Worm (Caenorhabditis elegans) whole organism, young adult: ENCODE results near the gene C48D1.1.

Source experiments
- B0019.2 ChIP-seq: fragments of 200-800 bp; sonication (Bioruptor generic); conservative IDR thresholded peaks from 2 replicates; pipeline ENCODE4 v1.3.6; 2022; ENCODE audit warnings: missing genetic modification reagents, missing genetic modification characterization, missing compliant biosample characterization
- C06A6.2 ChIP-seq: fragments of 200-800 bp; sonication (Bioruptor generic); conservative IDR thresholded peaks from 2 replicates; pipeline ENCODE4 v1.3.6; 2022; ENCODE audit warnings: missing genetic modification characterization, missing compliant biosample characterization
- C17E4.6 ChIP-seq: fragments of 200-800 bp; sonication (Bioruptor generic); IDR thresholded peaks from 2 replicates; pipeline ENCODE4 v1.3.6; 2022; ENCODE audit warnings: missing genetic modification reagents, missing genetic modification characterization, missing compliant biosample characterization
- D2030.7 ChIP-seq: fragments of 200-800 bp; sonication (Bioruptor generic); IDR thresholded peaks from 2 replicates; pipeline ENCODE4 v1.3.6; 2022; ENCODE audit warnings: missing genetic modification reagents, missing genetic modification characterization, missing compliant biosample characterization
- F10E7.11 ChIP-seq: sonication (generic microtip); optimal IDR thresholded peaks from 2 replicates; lab custom pipeline; 2017; ENCODE audit warnings: mild to moderate bottlenecking, missing genetic modification characterization, moderate library complexity, missing compliant biosample characterization
- F33H1.4 ChIP-seq: fragments of 200-800 bp; sonication (Bioruptor generic); IDR thresholded peaks from 2 replicates; pipeline ENCODE4 v1.3.6; 2022; ENCODE audit warnings: missing genetic modification reagents, missing genetic modification characterization, missing compliant biosample characterization
- F49E8.2 ChIP-seq: sonication (generic microtip); optimal IDR thresholded peaks from 3 replicates; lab custom pipeline; 2017; ENCODE audit warnings: missing genetic modification characterization, mild to moderate bottlenecking, missing compliant biosample characterization, antibody characterized with exemption, moderate library complexity; ENCODE audit not compliant: insufficient read depth
- F57A8.1 ChIP-seq: fragments of 200-800 bp; sonication (Bioruptor generic); optimal IDR thresholded peaks from 2 replicates; lab custom pipeline; 2018; ENCODE audit warnings: mild to moderate bottlenecking, missing genetic modification characterization, moderate library complexity, missing compliant biosample characterization
- T26A5.8 ChIP-seq: sonication (generic microtip); optimal IDR thresholded peaks from 2 replicates; lab custom pipeline; 2016; ENCODE audit warnings: missing genetic modification characterization, missing compliant biosample characterization
- Y53G8AR.9 ChIP-seq: fragments of 200-800 bp; sonication (Bioruptor generic); conservative IDR thresholded peaks from 2 replicates; pipeline ENCODE4 v1.3.6; 2022; ENCODE audit warnings: missing genetic modification reagents, missing genetic modification characterization, missing compliant biosample characterization
- Y56A3A.18 ChIP-seq: fragments of 200-800 bp; sonication (Bioruptor generic); IDR thresholded peaks from 2 replicates; pipeline ENCODE4 v1.3.6; 2022; ENCODE audit warnings: missing genetic modification reagents, missing genetic modification characterization, missing compliant biosample characterization
- Y67H2A.10 ChIP-seq: fragments of 200-800 bp; sonication (Bioruptor generic); conservative IDR thresholded peaks from 2 replicates; pipeline ENCODE4 v1.3.6; 2022; ENCODE audit warnings: missing genetic modification reagents, missing genetic modification characterization, missing compliant biosample characterization
- ZK185.1 ChIP-seq: sonication (generic microtip); optimal IDR thresholded peaks from 2 replicates; lab custom pipeline; 2016; ENCODE audit warnings: mild to moderate bottlenecking, missing genetic modification characterization, missing compliant biosample characterization; ENCODE audit not compliant: poor library complexity, severe bottlenecking
- aptf-3 ChIP-seq: fragments of 200-800 bp; sonication (Bioruptor generic); IDR thresholded peaks from 2 replicates; pipeline ENCODE4 v1.3.6; 2022; ENCODE audit warnings: missing genetic modification characterization, missing compliant biosample characterization
- atf-7 ChIP-seq: sonication (generic microtip); optimal IDR thresholded peaks from 2 replicates; lab custom pipeline; 2017; ENCODE audit warnings: mild to moderate bottlenecking, missing genetic modification characterization, missing compliant biosample characterization
- attf-6 ChIP-seq: fragments of 200-800 bp; sonication (Bioruptor generic); IDR thresholded peaks from 2 replicates; pipeline ENCODE4 v1.3.6; 2022; ENCODE audit warnings: missing genetic modification reagents, missing genetic modification characterization, missing compliant biosample characterization
- ccch-3 ChIP-seq: fragments of 200-800 bp; sonication (Bioruptor generic); optimal IDR thresholded peaks from 2 replicates; lab custom pipeline; 2018; ENCODE audit warnings: mild to moderate bottlenecking, missing genetic modification characterization, missing compliant biosample characterization
- cebp-1 ChIP-seq, 2 experiments: fragments of 200-800 bp in 1 of 2; sonication (Bioruptor generic) in 1 of 2; sonication (generic microtip) in 1 of 2; IDR thresholded peaks in 1 of 2; optimal IDR thresholded peaks in 1 of 2; 2 replicates each; pipeline versions ENCODE4 v1.3.6 to Lab custom; 2017 to 2022; ENCODE audit warnings: missing compliant biosample characterization in 2 of 2, missing genetic modification characterization in 2 of 2, mild to moderate bottlenecking in 1 of 2, missing genetic modification reagents in 1 of 2, moderate library complexity in 1 of 2
- cebp-2 ChIP-seq: fragments of 200-800 bp; sonication (Bioruptor generic); IDR thresholded peaks from 2 replicates; pipeline ENCODE4 v1.3.6; 2022; ENCODE audit warnings: missing genetic modification characterization, missing compliant biosample characterization
- ceh-27 ChIP-seq: fragments of 200-800 bp; sonication (Bioruptor generic); optimal IDR thresholded peaks from 2 replicates; lab custom pipeline; 2018; ENCODE audit warnings: mild to moderate bottlenecking, missing genetic modification characterization, moderate library complexity, missing compliant biosample characterization
- ceh-40 ChIP-seq: fragments of 200-800 bp; sonication (Bioruptor generic); IDR thresholded peaks from 2 replicates; pipeline ENCODE4 v1.3.6; 2022; ENCODE audit warnings: missing genetic modification characterization, missing compliant biosample characterization
- ceh-91 ChIP-seq: fragments of 200-800 bp; sonication (Bioruptor generic); IDR thresholded peaks from 2 replicates; pipeline ENCODE4 v1.3.6; 2022; ENCODE audit warnings: missing genetic modification reagents, missing genetic modification characterization, missing compliant biosample characterization
- chd-7 ChIP-seq: sonication (generic microtip); optimal IDR thresholded peaks from 2 replicates; lab custom pipeline; 2016; ENCODE audit warnings: mild to moderate bottlenecking, missing genetic modification characterization, moderate library complexity, missing compliant biosample characterization
- ekl-4 ChIP-seq: fragments of 200-800 bp; sonication (Bioruptor generic); IDR thresholded peaks from 2 replicates; pipeline ENCODE4 v1.3.6; 2022; ENCODE audit warnings: missing genetic modification reagents, missing genetic modification characterization, missing compliant biosample characterization
- ets-4 ChIP-seq: fragments of 200-800 bp; sonication (Bioruptor generic); optimal IDR thresholded peaks from 2 replicates; lab custom pipeline; 2018; ENCODE audit warnings: mild to moderate bottlenecking, missing genetic modification characterization, missing compliant biosample characterization
- lag-1 ChIP-seq: fragments of 200-800 bp; sonication (Bioruptor generic); IDR thresholded peaks from 2 replicates; pipeline ENCODE4 v1.3.6; 2022; ENCODE audit warnings: missing genetic modification reagents, missing genetic modification characterization, missing compliant biosample characterization
- let-526 ChIP-seq: fragments of 200-800 bp; sonication (Bioruptor generic); IDR thresholded peaks from 2 replicates; pipeline ENCODE4 v1.3.6; 2022; ENCODE audit warnings: missing genetic modification reagents, missing genetic modification characterization, missing compliant biosample characterization
- let-607 ChIP-seq, 2 experiments: fragments of 200-800 bp in 1 of 2; sonication (Bioruptor generic) in 1 of 2; sonication (generic microtip) in 1 of 2; optimal IDR thresholded peaks; 2 replicates each; lab custom pipeline; 2016 to 2018; ENCODE audit warnings: mild to moderate bottlenecking in 2 of 2, missing compliant biosample characterization in 2 of 2, missing genetic modification characterization in 2 of 2, moderate library complexity in 2 of 2, missing genotype in 1 of 2
- madf-10 ChIP-seq: sonication (generic microtip); optimal IDR thresholded peaks from 2 replicates; lab custom pipeline; 2016; ENCODE audit warnings: mild to moderate bottlenecking, missing genetic modification characterization, missing compliant biosample characterization
- madf-8 ChIP-seq: fragments of 200-800 bp; sonication (Bioruptor generic); conservative IDR thresholded peaks from 2 replicates; pipeline ENCODE4 v1.3.6; 2022; ENCODE audit warnings: missing genetic modification reagents, missing genetic modification characterization, missing compliant biosample characterization
- mcd-1 ChIP-seq: fragments of 200-800 bp; sonication (Bioruptor generic); IDR thresholded peaks from 2 replicates; pipeline ENCODE4 v1.3.6; 2022; ENCODE audit warnings: missing genetic modification reagents, missing genetic modification characterization, missing compliant biosample characterization
- mes-4 ChIP-seq: sonication (generic microtip); optimal IDR thresholded peaks from 2 replicates; lab custom pipeline; 2016; ENCODE audit warnings: missing genotype, missing genetic modification characterization, missing compliant biosample characterization
- nfya-1 ChIP-seq: sonication (generic microtip); optimal IDR thresholded peaks from 2 replicates; lab custom pipeline; 2017; ENCODE audit warnings: antibody characterized with exemption, missing compliant biosample characterization, missing genetic modification characterization, borderline replicate concordance; ENCODE audit not compliant: insufficient read depth
- nfya-2 ChIP-seq: fragments of 200-800 bp; sonication (Bioruptor generic); IDR thresholded peaks from 2 replicates; pipeline ENCODE4 v1.3.6; 2022; ENCODE audit warnings: missing genetic modification reagents, missing genetic modification characterization, missing compliant biosample characterization
- nhr-27 ChIP-seq: fragments of 200-800 bp; sonication (Bioruptor generic); optimal IDR thresholded peaks from 2 replicates; lab custom pipeline; 2018; ENCODE audit warnings: mild to moderate bottlenecking, missing genetic modification characterization, moderate library complexity, missing compliant biosample characterization
- nhr-90 ChIP-seq: sonication (generic microtip); optimal IDR thresholded peaks from 2 replicates; lab custom pipeline; 2016; ENCODE audit warnings: missing genotype, mild to moderate bottlenecking, missing genetic modification characterization, missing compliant biosample characterization
- rec-8 ChIP-seq, 2 experiments: sonication (generic microtip); optimal IDR thresholded peaks; 2 replicates each; lab custom pipeline; 2016; ENCODE audit warnings: mild to moderate bottlenecking in 2 of 2, missing genetic modification characterization in 2 of 2, missing genetic modification reagents in 2 of 2, missing genotype in 2 of 2, missing biosample characterization in 1 of 2, missing compliant biosample characterization in 1 of 2, moderate library complexity in 1 of 2
- repo-1 ChIP-seq: sonication (generic microtip); optimal IDR thresholded peaks from 2 replicates; lab custom pipeline; 2017; ENCODE audit warnings: mild to moderate bottlenecking, missing genetic modification characterization, missing compliant biosample characterization
- tbp1 ChIP-seq: fragments of 200-800 bp; sonication (Bioruptor generic); optimal IDR thresholded peaks from 2 replicates; lab custom pipeline; 2018; ENCODE audit warnings: mild to moderate bottlenecking, missing genetic modification characterization, missing compliant biosample characterization
- tlf-1 ChIP-seq: fragments of 200-800 bp; sonication (Bioruptor generic); optimal IDR thresholded peaks from 2 replicates; lab custom pipeline; 2018; ENCODE audit warnings: mild to moderate bottlenecking, missing genetic modification characterization, missing compliant biosample characterization
- unc-62 ChIP-seq: fragments of 150-350 bp; optimal IDR thresholded peaks from 2 replicates; lab custom pipeline; 2014; ENCODE audit warnings: missing biosample characterization, missing genetic modification reagents, missing genetic modification characterization
- ztf-18 ChIP-seq: sonication (generic microtip); optimal IDR thresholded peaks from 2 replicates; lab custom pipeline; 2016; ENCODE audit warnings: missing genotype, mild to moderate bottlenecking, missing genetic modification characterization, missing compliant biosample characterization
- ztf-22 ChIP-seq: fragments of 200-800 bp; sonication (Bioruptor generic); optimal IDR thresholded peaks from 2 replicates; lab custom pipeline; 2018; ENCODE audit warnings: mild to moderate bottlenecking, missing genetic modification characterization, moderate library complexity, missing compliant biosample characterization
- ztf-26 ChIP-seq: sonication (generic microtip); optimal IDR thresholded peaks from 2 replicates; lab custom pipeline; 2017; ENCODE audit warnings: missing genetic modification characterization, missing compliant biosample characterization
- ztf-6 ChIP-seq: fragments of 200-800 bp; sonication (Bioruptor generic); IDR thresholded peaks from 2 replicates; pipeline ENCODE4 v1.3.6; 2022; ENCODE audit warnings: missing genetic modification reagents, missing genetic modification characterization, missing compliant biosample characterization

C48D1.1 gene

DNA sequence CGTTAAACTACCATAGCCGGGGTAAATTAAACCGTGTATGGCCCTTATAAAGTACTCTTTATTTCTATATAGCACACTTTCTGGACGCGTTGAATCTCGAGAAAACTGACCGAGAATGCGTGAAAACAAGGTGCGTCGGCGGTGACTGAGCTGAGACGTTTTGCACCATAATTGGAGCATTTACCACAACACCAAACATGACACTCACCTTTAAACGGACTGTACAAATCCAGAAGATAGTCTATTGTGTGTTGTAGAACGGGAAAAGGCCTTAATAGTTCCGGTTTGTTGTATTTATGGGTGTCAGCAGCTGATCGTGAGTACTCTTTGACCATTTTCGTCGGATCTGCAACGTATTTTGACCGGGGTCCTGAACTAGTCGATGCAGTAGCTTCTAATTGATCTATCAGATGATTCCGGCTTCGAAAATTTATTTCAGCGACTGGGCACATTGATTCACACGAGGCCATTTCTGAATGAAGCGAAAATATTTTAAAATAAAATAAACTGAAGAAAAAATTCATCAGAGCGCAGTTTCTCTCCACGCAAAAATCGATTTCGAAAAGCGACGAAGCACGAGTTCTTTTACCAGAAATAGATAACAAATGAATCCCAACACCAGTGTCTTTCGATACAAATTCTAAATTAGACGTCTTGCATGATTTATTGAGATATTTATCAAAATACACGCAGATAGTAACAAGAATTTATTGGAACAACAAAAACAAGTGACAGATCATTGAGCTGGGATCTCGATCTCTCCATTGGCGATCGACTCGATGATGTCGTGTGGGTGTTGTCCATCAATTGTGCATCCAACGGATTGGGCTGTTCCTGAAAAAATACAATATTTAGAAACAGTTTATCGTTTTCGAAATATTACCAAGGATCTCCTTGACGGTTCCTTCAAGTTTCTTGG is 42.0 kb upstream of the C48D1.1 start, which contains the start of gene tag-115 (continued):
- TF ChIP-seq T26A5.8 (tag; lab: Kevin White, UChicago): no peak
- TF ChIP-seq ceh-91: peak; percentile 26; the same call in 1 of the 2 replicates
- TF ChIP-seq F57A8.1 (GFP tag; lab: Kevin White, UChicago): no peak
- peak; percentile 22 for TF ChIP-seq atf-7
- TF ChIP-seq nfya-2 (GFP tag; lab: Robert Waterston, UW): no peak
- no peak for TF ChIP-seq Y56A3A.18 (GFP tag; lab: Robert Waterston, UW)
- TF ChIP-seq B0019.2 (GFP tag; lab: Robert Waterston, UW): no peak
- TF ChIP-seq ztf-18: peak; percentile 16
- no peak for TF ChIP-seq C06A6.2 (GFP tag; lab: Robert Waterston, UW)
- TF ChIP-seq nhr-90: peak; percentile 1
- TF ChIP-seq F49E8.2 (tag; lab: Kevin White, UChicago): peak; percentile 93
- TF ChIP-seq ceh-40 (GFP tag; lab: Robert Waterston, UW): no peak
- TF ChIP-seq mcd-1: peak; percentile 66
- peak; percentile 60 for TF ChIP-seq ZK185.1 (tag; lab: Kevin White, UChicago)
- no peak for TF ChIP-seq let-526 (GFP tag; lab: Robert Waterston, UW)
- TF ChIP-seq tbp1 (GFP tag; lab: Kevin White, UChicago): peak; percentile 69
- peak; percentile 20 for TF ChIP-seq rec-8 (tag; optimal IDR thresholded peaks at IDR 0.05; lab: Kevin White, UChicago)
- no peak for TF ChIP-seq nhr-27 (tag; lab: Kevin White, UChicago)
- no peak for TF ChIP-seq ets-4 (GFP tag; lab: Kevin White, UChicago)
- TF ChIP-seq repo-1 (tag; lab: Kevin White, UChicago): peak; percentile 65
- peak; percentile 19 for TF ChIP-seq F10E7.11
- TF ChIP-seq F33H1.4: no peak; the same call in none of the 2 replicates
- peak in 1 of 2 experiments; percentile 69 for TF ChIP-seq let-607 (tag; optimal IDR thresholded peaks at IDR 0.05; lab: Kevin White, UChicago)
- TF ChIP-seq aptf-3: no peak
- TF ChIP-seq tlf-1 (GFP tag; lab: Kevin White, UChicago): peak; percentile 72
- no peak for TF ChIP-seq Y67H2A.10 (GFP tag; lab: Robert Waterston, UW)
- no peak for TF ChIP-seq chd-7 (tag; lab: Kevin White, UChicago)
- peak; percentile 52; the same call in 1 of the 2 replicates for TF ChIP-seq C17E4.6 (GFP tag; lab: Robert Waterston, UW)
- peak; percentile 70 for TF ChIP-seq ekl-4 (GFP tag; lab: Robert Waterston, UW)
- no peak for TF ChIP-seq ztf-26 (tag; lab: Kevin White, UChicago)
- TF ChIP-seq cebp-2 (GFP tag; lab: Robert Waterston, UW): peak; percentile 91
- TF ChIP-seq madf-10 (tag; lab: Kevin White, UChicago): no peak
- TF ChIP-seq lag-1 (GFP tag; lab: Robert Waterston, UW): no peak
- TF ChIP-seq D2030.7: peak; percentile 43; the same call in 1 of the 2 replicates
- TF ChIP-seq ztf-6 (GFP tag; lab: Robert Waterston, UW): no peak
- TF ChIP-seq ccch-3 (GFP tag; lab: Kevin White, UChicago): no peak
- TF ChIP-seq madf-8: no peak; the same call in 1 of the 2 replicates
- no peak for TF ChIP-seq ceh-27 (GFP tag; lab: Kevin White, UChicago)
- peak; percentile 91 for TF ChIP-seq attf-6
- TF ChIP-seq nfya-1 (tag; lab: Kevin White, UChicago): no peak
- no peak for TF ChIP-seq unc-62
- no peak for TF ChIP-seq cebp-1 (GFP tag; IDR thresholded peaks at IDR 0.05; lab: Robert Waterston, UW)
- TF ChIP-seq cebp-1 (tag; optimal IDR thresholded peaks at IDR 0.05; lab: Kevin White, UChicago): peak; percentile 51
- TF ChIP-seq ztf-22 (GFP tag; lab: Kevin White, UChicago): no peak
- TF ChIP-seq Y53G8AR.9 (GFP tag; lab: Robert Waterston, UW): peak; percentile 53; the same call in 1 of the 2 replicates
- peak; percentile 49 for TF ChIP-seq mes-4 (tag; lab: Kevin White, UChicago)
